Fruit fly (Drosophila melanogaster): Measurements from ENCODE around the gene Tektin-C.

Gene Tektin-C

DNA sequence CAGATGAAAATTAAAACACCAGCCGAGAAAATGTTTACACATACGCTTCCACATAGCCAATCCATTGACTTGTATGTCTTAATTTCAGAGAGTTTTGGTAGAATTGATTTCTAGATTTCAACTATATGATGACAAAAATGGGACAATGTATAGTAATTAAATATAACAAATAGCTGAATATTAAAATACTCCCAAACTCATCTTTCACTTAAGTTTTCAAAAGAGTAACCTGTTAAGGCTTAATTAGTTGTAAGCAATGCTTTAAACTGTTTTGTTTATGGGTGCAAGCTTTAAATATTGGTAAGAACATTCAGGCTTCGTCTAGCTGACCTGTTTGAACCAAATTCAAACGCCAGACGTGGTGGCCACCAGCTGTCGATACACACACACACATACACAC is 32.3 kb upstream of the Tektin-C start (continued):
- TF ChIP-seq danr (GFP tag; IDR thresholded peaks at IDR 0.05) (no peak), repo (GFP tag; optimal IDR thresholded peaks at IDR 0.05) (no peak), Doc2 (GFP tag; IDR thresholded peaks at IDR 0.05) (no peak), mld (GFP tag; IDR thresholded peaks at IDR 0.05; ENCODE audit: partially characterized antibody) (no peak), lola (GFP tag; optimal IDR thresholded peaks at IDR 0.05) (peak in 1 of 3 experiments; percentile 31), ERR (GFP tag; optimal IDR thresholded peaks at IDR 0.05) (no peak), CG8388 (GFP tag; optimal IDR thresholded peaks at IDR 0.05) (peak; percentile 5), CG1529 (GFP tag; optimal IDR thresholded peaks at IDR 0.05) (peak; percentile 19), CG16779 (GFP tag; IDR thresholded peaks at IDR 0.05) (no peak), sd (tag; optimal IDR thresholded peaks at IDR 0.05) (no peak), sens-2 (GFP tag; IDR thresholded peaks at IDR 0.05) (no peak), CG2199 (GFP tag; IDR thresholded peaks at IDR 0.05) (no peak), CG11504 (tag; optimal IDR thresholded peaks at IDR 0.05) (peak; percentile 58), Antp (GFP tag; optimal IDR thresholded peaks at IDR 0.05) (no peak), CG18599 (GFP tag; optimal IDR thresholded peaks at IDR 0.05) (no peak), tna (GFP tag; IDR thresholded peaks at IDR 0.05; ENCODE audit: partially characterized antibody) (no peak), jing (GFP tag; optimal IDR thresholded peaks at IDR 0.05) (no peak), gcm (GFP tag; optimal IDR thresholded peaks at IDR 0.05) (no peak), CG8089 (GFP tag; optimal IDR thresholded peaks at IDR 0.05) (no peak), CG16813 (GFP tag; IDR thresholded peaks at IDR 0.05; ENCODE audit: partially characterized antibody) (no peak), CG4820 (GFP tag; optimal IDR thresholded peaks at IDR 0.05) (no peak), Ssrp (tag; optimal IDR thresholded peaks at IDR 0.05) (peak; percentile 32)

dm6 chr3L:5828275-5828674 is 31.9 kb upstream of the Tektin-C start:
- TF ChIP-seq CG10274 (GFP tag; optimal IDR thresholded peaks at IDR 0.05) (no peak), CG34422 (GFP tag; IDR thresholded peaks at IDR 0.05) (0 out of 3 replicates have a peak, but pooled peaks have one; percentile 8), Dref (GFP tag; IDR thresholded peaks at IDR 0.05) (no peak), Antp (GFP tag; optimal IDR thresholded peaks at IDR 0.05) (no peak), pros (GFP tag; optimal IDR thresholded peaks at IDR 0.05) (no peak), so (GFP tag; IDR thresholded peaks at IDR 0.05) (peak; percentile 68; the same call in 2 of the 3 replicates), CG10543 (GFP tag; optimal IDR thresholded peaks at IDR 0.05) (peak; percentile 55), abd-A (tag; optimal IDR thresholded peaks at IDR 0.05) (peak; percentile 57), CG12769 (tag; optimal IDR thresholded peaks at IDR 0.05) (peak; percentile 40), CG2875 (GFP tag; optimal IDR thresholded peaks at IDR 0.05) (no peak), crol (GFP tag; IDR thresholded peaks at IDR 0.05) (peak; percentile 44; the same call in 1 of the 2 replicates), sr (GFP tag; IDR thresholded peaks at IDR 0.05) (peak; percentile 31; the same call in 1 of the 3 replicates), maf-S (GFP tag; optimal IDR thresholded peaks at IDR 0.05) (no peak), Hr3 (GFP tag; optimal IDR thresholded peaks at IDR 0.05) (no peak), CG30431 (GFP tag; optimal IDR thresholded peaks at IDR 0.05) (no peak), CG14667 (GFP tag; IDR thresholded peaks at IDR 0.05) (no peak), ftz-f1 (GFP tag; optimal IDR thresholded peaks at IDR 0.05) (no peak), cas (GFP tag; IDR thresholded peaks at IDR 0.05) (no peak), CG6791 (GFP tag; IDR thresholded peaks at IDR 0.05; ENCODE audit: partially characterized antibody) (no peak), sd (tag; optimal IDR thresholded peaks at IDR 0.05) (peak; percentile 11), ssp (GFP tag; IDR thresholded peaks at IDR 0.05) (no peak)

All from whole organism, embryonic.